Worm (Caenorhabditis elegans): ENCODE measurements around the gene nhr-30.

Gene nhr-30

DNA sequence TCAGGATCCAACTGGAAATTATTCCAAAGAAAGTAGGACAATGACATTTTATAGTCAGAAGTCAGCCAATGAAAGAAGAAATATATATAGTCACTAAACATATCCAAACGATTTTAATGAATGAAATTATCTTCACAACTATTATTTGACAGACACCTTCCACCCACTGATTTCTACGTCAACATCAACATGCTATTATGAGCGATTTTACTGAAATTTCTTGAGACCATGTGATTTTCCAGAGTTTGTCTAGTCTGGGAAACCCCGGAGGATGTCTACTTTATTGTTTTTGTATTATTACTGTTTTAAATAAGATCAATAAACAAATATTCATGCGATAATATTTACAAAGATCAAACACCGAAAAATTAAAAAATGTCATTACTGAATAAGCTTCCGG, 29.4 kb upstream of the nhr-30 start, which contains the start of gene srt-18:
Gene srt-18, minus strand, starts transcription at position 101 of the 400 bp plus-strand sequence.
- no peak for TF ChIP-seq ceh-13 (GFP tag; optimal IDR thresholded peaks at IDR 0.05)
- no peak for TF ChIP-seq hmbx-1 (tag; optimal IDR thresholded peaks at IDR 0.05)
- no peak for TF ChIP-seq B0310.2 (tag; optimal IDR thresholded peaks at IDR 0.05)
- TF ChIP-seq scrt-1 (GFP tag; IDR thresholded peaks at IDR 0.05), result no peak
- TF ChIP-seq ceh-36 (tag; optimal IDR thresholded peaks at IDR 0.05), result no peak
- TF ChIP-seq sea-1 (GFP tag; conservative IDR thresholded peaks at IDR 0.05), result no peak
- TF ChIP-seq pes-1 (GFP tag; IDR thresholded peaks at IDR 0.05), result no peak
- TF ChIP-seq tra-4 (tag; optimal IDR thresholded peaks at IDR 0.05), result no peak
- no peak for TF ChIP-seq ama-1 (optimal IDR thresholded peaks at IDR 0.05)
- no peak for TF ChIP-seq tbx-11 (GFP tag; IDR thresholded peaks at IDR 0.05)
- no peak for TF ChIP-seq aly-1 (tag; optimal IDR thresholded peaks at IDR 0.05)
- no peak for TF ChIP-seq hmg-4 (GFP tag; optimal IDR thresholded peaks at IDR 0.05)

DNA sequence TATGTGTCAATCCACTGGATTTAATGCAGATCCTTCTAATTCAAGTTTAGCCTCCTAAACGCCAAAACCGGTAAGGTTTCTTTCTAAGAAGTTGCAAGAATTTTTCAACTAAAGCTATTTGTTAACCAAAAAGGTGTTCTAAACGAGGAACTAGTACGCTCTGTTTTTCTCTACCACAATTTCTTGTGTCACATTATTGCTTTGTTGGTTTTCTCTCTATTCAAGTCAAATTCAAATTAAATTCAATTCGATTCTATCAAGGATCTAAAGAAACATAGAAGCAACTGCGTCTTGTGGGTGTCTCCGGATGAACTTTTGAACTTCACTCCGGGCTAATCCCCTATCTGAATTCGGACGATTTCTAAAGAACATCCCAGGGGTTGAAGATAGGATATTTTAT, 28.5 kb upstream of the nhr-30 start, which contains the start of gene oac-40:
Gene oac-40, plus strand, starts transcription at position 301 of the 400 bp plus-strand sequence.
- no peak for TF ChIP-seq ama-1 (optimal IDR thresholded peaks at IDR 0.05)
- TF ChIP-seq sea-1 (GFP tag; conservative IDR thresholded peaks at IDR 0.05), result no peak
- no peak for TF ChIP-seq B0310.2 (tag; optimal IDR thresholded peaks at IDR 0.05)
- TF ChIP-seq hmg-4 (GFP tag; optimal IDR thresholded peaks at IDR 0.05), result no peak

DNA sequence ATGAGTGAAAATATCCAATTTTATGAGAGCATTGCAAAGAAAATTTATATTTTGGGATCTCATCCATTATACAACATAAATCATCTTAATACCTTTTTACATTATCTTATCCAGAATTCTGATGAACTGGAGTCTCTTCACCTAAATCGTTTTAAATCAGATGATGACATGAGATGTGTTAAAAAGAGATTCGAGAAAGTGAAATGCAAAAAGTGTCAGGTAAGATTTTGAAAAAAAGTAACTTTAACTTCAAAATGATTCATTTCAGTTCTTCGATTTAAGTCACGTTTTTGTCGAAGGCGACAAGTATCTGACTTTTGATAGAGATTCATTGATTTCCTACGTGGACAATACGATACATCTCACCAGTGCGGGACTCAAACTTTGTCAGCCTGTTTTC, 26.1 kb upstream of the nhr-30 start:
- TF ChIP-seq tbx-11 (GFP tag; IDR thresholded peaks at IDR 0.05), result no peak
- TF ChIP-seq ets-7 (tag; optimal IDR thresholded peaks at IDR 0.05), result no peak
- TF ChIP-seq tra-4 (tag; optimal IDR thresholded peaks at IDR 0.05), result no peak
- TF ChIP-seq F13C5.2 (tag; optimal IDR thresholded peaks at IDR 0.05), result no peak
- no peak for TF ChIP-seq sea-1 (GFP tag; conservative IDR thresholded peaks at IDR 0.05)
- no peak for TF ChIP-seq hnd-1 (tag; optimal IDR thresholded peaks at IDR 0.05)
- TF ChIP-seq B0310.2 (tag; optimal IDR thresholded peaks at IDR 0.05), result no peak
- TF ChIP-seq aly-1 (tag; optimal IDR thresholded peaks at IDR 0.05), result no peak
- no peak for TF ChIP-seq pes-1 (GFP tag; IDR thresholded peaks at IDR 0.05)
- TF ChIP-seq scrt-1 (GFP tag; IDR thresholded peaks at IDR 0.05), result no peak
- TF ChIP-seq flt-1 (GFP tag; IDR thresholded peaks at IDR 0.05), result no peak
- no peak for TF ChIP-seq ceh-13 (GFP tag; optimal IDR thresholded peaks at IDR 0.05)
- no peak for TF ChIP-seq hmg-4 (GFP tag; optimal IDR thresholded peaks at IDR 0.05)
- no peak for TF ChIP-seq hmbx-1 (tag; optimal IDR thresholded peaks at IDR 0.05)

DNA sequence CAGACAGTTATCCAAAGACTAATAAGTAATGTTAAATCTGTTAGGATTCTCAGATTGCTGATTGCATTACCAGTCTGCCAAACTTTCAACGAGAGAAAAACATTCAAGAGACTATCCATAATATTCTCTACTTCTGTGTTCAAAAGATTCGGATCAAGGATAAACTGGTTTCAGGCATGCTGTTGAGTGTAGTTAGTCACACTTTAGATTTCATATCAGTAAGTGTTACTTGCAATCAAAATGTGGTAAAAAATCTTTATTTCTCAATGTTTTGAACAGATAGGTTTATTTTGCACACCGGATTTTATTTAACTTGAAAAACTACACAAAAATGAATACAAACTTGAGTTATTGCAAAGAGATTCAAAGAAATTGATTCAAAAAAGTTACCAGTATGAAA, 22.9 kb upstream of the nhr-30 start, which contains the start of gene oac-41:
Gene oac-41, minus strand, starts transcription at position 101 of the 400 bp plus-strand sequence.
- no peak for TF ChIP-seq tbx-11 (GFP tag; IDR thresholded peaks at IDR 0.05)
- no peak for TF ChIP-seq ama-1 (optimal IDR thresholded peaks at IDR 0.05)
- TF ChIP-seq tra-4 (tag; optimal IDR thresholded peaks at IDR 0.05), result no peak
- no peak for TF ChIP-seq flt-1 (GFP tag; IDR thresholded peaks at IDR 0.05)
- no peak for TF ChIP-seq sea-1 (GFP tag; conservative IDR thresholded peaks at IDR 0.05)
- TF ChIP-seq hmbx-1 (tag; optimal IDR thresholded peaks at IDR 0.05), result no peak
- no peak for TF ChIP-seq aly-1 (tag; optimal IDR thresholded peaks at IDR 0.05)
- TF ChIP-seq pes-1 (GFP tag; IDR thresholded peaks at IDR 0.05), result no peak
- TF ChIP-seq ceh-36 (tag; optimal IDR thresholded peaks at IDR 0.05), result no peak
- no peak for TF ChIP-seq hnd-1 (tag; optimal IDR thresholded peaks at IDR 0.05)
- no peak for TF ChIP-seq hmg-4 (GFP tag; optimal IDR thresholded peaks at IDR 0.05)
- no peak for TF ChIP-seq tbx-37 (GFP tag; conservative IDR thresholded peaks at IDR 0.05)
- no peak for TF ChIP-seq F13C5.2 (tag; optimal IDR thresholded peaks at IDR 0.05)
- no peak for TF ChIP-seq B0310.2 (tag; optimal IDR thresholded peaks at IDR 0.05)
- TF ChIP-seq ets-7 (tag; optimal IDR thresholded peaks at IDR 0.05), result no peak
- no peak for TF ChIP-seq scrt-1 (GFP tag; IDR thresholded peaks at IDR 0.05)

DNA sequence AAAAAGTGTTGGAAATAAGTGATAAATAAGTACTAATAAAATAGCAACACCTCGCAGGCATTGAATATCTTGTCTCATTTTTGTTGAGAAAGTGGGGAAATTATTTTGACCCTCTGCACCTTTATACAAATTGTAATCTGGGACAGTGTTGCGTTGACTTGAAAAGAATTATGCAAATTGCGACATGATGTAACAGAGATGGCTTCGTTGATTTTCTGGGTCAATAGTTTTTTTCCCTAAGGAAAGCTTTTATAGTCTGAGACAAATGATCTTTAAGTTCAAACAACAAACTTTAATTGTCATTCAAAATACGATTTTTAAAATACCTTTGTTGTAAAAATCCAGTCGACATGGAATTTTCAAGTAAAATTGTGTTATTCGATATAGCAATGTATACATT, 20.3 kb upstream of the nhr-30 start, which contains the start of gene bus-1:
Gene bus-1, minus strand, starts transcription at position 101 of the 400 bp plus-strand sequence.
- TF ChIP-seq ceh-36 (tag; optimal IDR thresholded peaks at IDR 0.05) (no peak), scrt-1 (GFP tag; IDR thresholded peaks at IDR 0.05) (no peak), ama-1 (optimal IDR thresholded peaks at IDR 0.05) (no peak), ets-7 (tag; optimal IDR thresholded peaks at IDR 0.05) (no peak), B0310.2 (tag; optimal IDR thresholded peaks at IDR 0.05) (no peak), tbx-11 (GFP tag; IDR thresholded peaks at IDR 0.05) (no peak), pes-1 (GFP tag; IDR thresholded peaks at IDR 0.05) (no peak), tra-4 (tag; optimal IDR thresholded peaks at IDR 0.05) (no peak), ceh-13 (GFP tag; optimal IDR thresholded peaks at IDR 0.05) (no peak), F13C5.2 (tag; optimal IDR thresholded peaks at IDR 0.05) (no peak), sea-1 (GFP tag; conservative IDR thresholded peaks at IDR 0.05) (no peak), tbx-37 (GFP tag; conservative IDR thresholded peaks at IDR 0.05) (no peak), hnd-1 (tag; optimal IDR thresholded peaks at IDR 0.05) (no peak), aly-1 (tag; optimal IDR thresholded peaks at IDR 0.05) (no peak), flt-1 (GFP tag; IDR thresholded peaks at IDR 0.05) (no peak), hmg-4 (GFP tag; optimal IDR thresholded peaks at IDR 0.05) (no peak)

DNA sequence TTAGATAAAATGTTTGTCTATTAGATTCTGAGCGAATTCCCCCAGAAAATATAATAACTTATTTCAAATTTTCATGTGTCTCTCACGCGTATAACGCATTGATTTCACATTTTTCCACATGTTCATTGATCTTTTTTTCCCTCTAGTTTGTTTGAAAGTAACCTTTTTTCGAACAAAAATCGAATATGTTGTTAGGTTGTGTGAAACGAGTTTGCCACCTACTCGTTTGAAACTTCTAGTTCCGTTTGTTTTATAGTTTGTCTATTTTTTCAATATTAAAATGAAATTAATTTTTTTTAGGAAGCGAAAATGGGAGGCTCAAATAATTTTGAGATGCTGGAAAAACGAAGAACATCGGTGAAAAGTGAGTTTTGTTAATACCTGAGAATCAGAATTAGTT, 14.7 kb upstream of the nhr-30 start, which contains the start of gene C25E10.5:
Gene C25E10.5, plus strand, starts transcription at position 301 of the 400 bp plus-strand sequence.
- TF ChIP-seq hmbx-1 (tag; optimal IDR thresholded peaks at IDR 0.05), result no peak
- TF ChIP-seq tbx-11 (GFP tag; IDR thresholded peaks at IDR 0.05), result no peak
- no peak for TF ChIP-seq pes-1 (GFP tag; IDR thresholded peaks at IDR 0.05)
- no peak for TF ChIP-seq ceh-13 (GFP tag; optimal IDR thresholded peaks at IDR 0.05)
- TF ChIP-seq tbx-37 (GFP tag; conservative IDR thresholded peaks at IDR 0.05), result no peak
- TF ChIP-seq F13C5.2 (tag; optimal IDR thresholded peaks at IDR 0.05), result no peak
- TF ChIP-seq sea-1 (GFP tag; conservative IDR thresholded peaks at IDR 0.05), result no peak
- no peak for TF ChIP-seq ets-7 (tag; optimal IDR thresholded peaks at IDR 0.05)
- no peak for TF ChIP-seq aly-1 (tag; optimal IDR thresholded peaks at IDR 0.05)
- TF ChIP-seq tra-4 (tag; optimal IDR thresholded peaks at IDR 0.05), result no peak
- no peak for TF ChIP-seq flt-1 (GFP tag; IDR thresholded peaks at IDR 0.05)
- TF ChIP-seq scrt-1 (GFP tag; IDR thresholded peaks at IDR 0.05), result no peak
- no peak for TF ChIP-seq hnd-1 (tag; optimal IDR thresholded peaks at IDR 0.05)
- no peak for TF ChIP-seq hmg-4 (GFP tag; optimal IDR thresholded peaks at IDR 0.05)
- TF ChIP-seq B0310.2 (tag; optimal IDR thresholded peaks at IDR 0.05), result no peak
- TF ChIP-seq ceh-36 (tag; optimal IDR thresholded peaks at IDR 0.05), result no peak
- no peak for TF ChIP-seq ama-1 (optimal IDR thresholded peaks at IDR 0.05)

DNA sequence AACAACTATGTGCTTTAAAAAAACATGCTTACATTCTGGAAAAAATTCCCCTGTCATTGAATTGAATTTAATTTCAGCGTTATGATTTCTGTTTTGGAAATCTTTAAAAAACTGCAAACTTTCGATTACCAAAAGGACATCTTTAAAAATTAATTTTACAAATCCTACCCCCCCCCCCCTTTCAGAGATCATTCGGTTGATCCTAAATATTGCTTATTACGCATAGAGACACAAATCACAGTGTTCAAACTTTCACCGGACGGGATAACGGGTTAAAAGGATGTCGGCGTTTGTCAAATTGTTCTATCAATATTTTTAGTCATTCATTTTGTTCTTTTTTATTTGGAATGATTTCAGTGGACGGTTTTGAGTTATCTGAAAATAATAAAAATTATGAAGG, 11.7 kb upstream of the nhr-30 start, which contains the start of gene C25E10.4:
Gene C25E10.4, plus strand, starts transcription at position 301 of the 400 bp plus-strand sequence.
- TF ChIP-seq ama-1 (optimal IDR thresholded peaks at IDR 0.05), result no peak
- TF ChIP-seq scrt-1 (GFP tag; IDR thresholded peaks at IDR 0.05), result no peak
- TF ChIP-seq flt-1 (GFP tag; IDR thresholded peaks at IDR 0.05), result no peak

Measured in whole organism, early embryonic.